Worm (Caenorhabditis elegans): ENCODE data around the gene C17H12.5.
A peak's percentile ranks its signal among the peaks of the same experiment; 100 is the strongest.

Gene C17H12.5

DNA sequence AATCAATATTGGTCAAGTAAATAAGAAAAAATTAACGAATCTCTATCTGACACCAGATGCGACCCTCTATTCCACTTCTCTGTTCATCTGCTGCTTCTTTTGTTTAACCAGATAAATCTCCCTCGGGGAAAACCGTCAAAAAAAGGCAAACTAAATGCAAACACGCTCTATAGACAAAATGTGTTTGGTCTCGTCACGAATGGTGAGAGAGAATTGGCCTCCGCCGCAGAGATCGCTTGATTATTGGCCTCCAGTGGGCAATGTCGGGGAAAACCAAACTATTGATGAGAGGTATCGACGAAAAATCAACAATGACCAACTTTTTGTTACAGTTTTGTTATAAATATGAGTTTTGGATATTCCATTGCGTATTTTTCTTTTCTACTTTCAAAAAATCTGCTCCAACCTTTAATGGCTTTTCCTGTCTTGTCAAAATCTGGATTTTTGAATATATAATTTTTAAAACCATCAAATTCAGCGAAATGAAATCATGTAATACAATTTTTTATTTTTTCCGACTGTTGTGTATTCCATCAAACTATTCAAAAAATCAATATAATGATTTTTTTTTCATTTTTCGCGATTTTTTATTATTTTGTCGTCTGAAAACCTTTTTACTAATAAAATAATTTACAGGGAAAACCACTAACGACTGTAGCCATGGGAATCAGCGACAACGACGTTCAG lies 26.9 kb downstream of the C17H12.5 start, which contains the start of the genes C17H12.2 and vha-8 (continued):
- 0 out of 2 replicates have a peak, but pooled peaks have one; percentile 25 for TF ChIP-seq arid-1 (GFP tag; conservative IDR thresholded peaks at IDR 0.05)
- TF ChIP-seq hlh-11 (tag; optimal IDR thresholded peaks at IDR 0.05) = peak; percentile 91
- peak; percentile 95 for TF ChIP-seq nhr-28 (tag; optimal IDR thresholded peaks at IDR 0.05)
- peak; percentile 90 for TF ChIP-seq rbr-2 (tag; optimal IDR thresholded peaks at IDR 0.05)
- TF ChIP-seq D1046.2 (GFP tag; IDR thresholded peaks at IDR 0.05) = peak; percentile 51; the same call in 1 of the 2 replicates
- TF ChIP-seq zip-2 (tag; optimal IDR thresholded peaks at IDR 0.05) = no peak
- no peak for TF ChIP-seq attf-4 (tag; optimal IDR thresholded peaks at IDR 0.05)
- peak in 1 of 2 experiments; percentile 47 for TF ChIP-seq daf-16 (GFP tag; optimal IDR thresholded peaks at IDR 0.05)
- peak; percentile 58 for TF ChIP-seq daf-16 (tag; optimal IDR thresholded peaks at IDR 0.05)
- peak; percentile 90 for TF ChIP-seq pqm-1 (tag; optimal IDR thresholded peaks at IDR 0.05)
- peak; percentile 64 for TF ChIP-seq fkh-10 (GFP tag; optimal IDR thresholded peaks at IDR 0.05)
- TF ChIP-seq hlh-30 (tag; optimal IDR thresholded peaks at IDR 0.05; ENCODE audit: insufficient read depth) = peak; percentile 87
- TF ChIP-seq spr-1 (tag; optimal IDR thresholded peaks at IDR 0.05) = peak; percentile 78
- peak; percentile 56 for TF ChIP-seq F37D6.2 (tag; optimal IDR thresholded peaks at IDR 0.05)
- TF ChIP-seq nhr-102 (tag; optimal IDR thresholded peaks at IDR 0.05) = peak; percentile 62
- peak; percentile 98 for TF ChIP-seq lin-38 (GFP tag; IDR thresholded peaks at IDR 0.05)
- TF ChIP-seq dve-1 (tag; optimal IDR thresholded peaks at IDR 0.05; ENCODE audit: insufficient read depth) = peak; percentile 95
- peak; percentile 97 for TF ChIP-seq aha-1 (tag)
- TF ChIP-seq T26A8.4 (GFP tag; IDR thresholded peaks at IDR 0.05) = peak; percentile 79
- TF ChIP-seq egl-27 (tag; optimal IDR thresholded peaks at IDR 0.05) = no peak
- 0 out of 2 replicates have a peak, but pooled peaks have one; percentile 63 for TF ChIP-seq dmd-9 (GFP tag; IDR thresholded peaks at IDR 0.05)
- TF ChIP-seq R02D3.7 (tag; optimal IDR thresholded peaks at IDR 0.05) = no peak
- TF ChIP-seq zfp-2 (tag; optimal IDR thresholded peaks at IDR 0.05) = peak; percentile 54
- TF ChIP-seq snpc-4 (tag; optimal IDR thresholded peaks at IDR 0.05) = peak; percentile 53
- peak; percentile 85 for TF ChIP-seq T20F7.1 (GFP tag; optimal IDR thresholded peaks at IDR 0.05)
- TF ChIP-seq ces-1 (GFP tag; optimal IDR thresholded peaks at IDR 0.05) = peak; percentile 60
- peak; percentile 59 for TF ChIP-seq jun-1 (tag; optimal IDR thresholded peaks at IDR 0.05)
- TF ChIP-seq nhr-48 (tag; optimal IDR thresholded peaks at IDR 0.05) = peak; percentile 45

DNA sequence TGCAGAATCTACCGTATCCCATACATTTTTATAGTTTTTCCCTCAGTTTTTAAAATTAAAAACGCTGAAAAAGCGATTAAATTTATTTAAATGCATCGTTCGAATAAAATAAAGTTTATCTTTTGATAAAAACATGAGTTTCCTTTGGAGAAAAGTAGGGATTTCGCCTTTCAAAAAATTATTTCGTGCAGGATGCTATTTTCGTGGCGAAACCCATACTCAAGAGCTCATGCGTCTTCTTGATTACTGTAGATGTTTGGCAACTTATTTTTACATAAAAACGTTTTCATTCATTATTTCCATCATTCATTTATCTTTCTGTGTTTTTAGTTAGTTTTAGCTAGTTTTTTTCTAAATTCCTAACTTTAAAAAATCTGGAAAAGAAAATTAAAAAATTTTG lies 27.5 kb downstream of the C17H12.5 start:
- TF ChIP-seq nhr-48 (tag; optimal IDR thresholded peaks at IDR 0.05) = no peak
- no peak for TF ChIP-seq ceh-62 (tag; optimal IDR thresholded peaks at IDR 0.05)
- TF ChIP-seq cey-2 (tag; optimal IDR thresholded peaks at IDR 0.05; ENCODE audit: borderline replicate concordance, insufficient read depth) = no peak
- TF ChIP-seq nhr-111 (GFP tag; optimal IDR thresholded peaks at IDR 0.05) = no peak
- peak in 1 of 2 experiments; percentile 7 for TF ChIP-seq lsy-2 (tag; optimal IDR thresholded peaks at IDR 0.05)
- TF ChIP-seq mes-2 (tag; optimal IDR thresholded peaks at IDR 0.05; ENCODE audit: poor library complexity, severe bottlenecking) = no peak
- no peak for TF ChIP-seq mdt-29 (GFP tag; IDR thresholded peaks at IDR 0.05)
- TF ChIP-seq rbr-2 (tag; optimal IDR thresholded peaks at IDR 0.05) = no peak
- TF ChIP-seq nhr-102 (tag; optimal IDR thresholded peaks at IDR 0.05) = no peak
- peak; percentile 64; the same call in 1 of the 2 replicates for TF ChIP-seq snpc-1.2 (GFP tag; IDR thresholded peaks at IDR 0.05)
- TF ChIP-seq ztf-11 (tag; optimal IDR thresholded peaks at IDR 0.05) = no peak
- TF ChIP-seq hmg-1.1 (GFP tag; IDR thresholded peaks at IDR 0.05) = no peak
- TF ChIP-seq lin-39 (tag; optimal IDR thresholded peaks at IDR 0.05) = no peak
- TF ChIP-seq R02D3.7 (tag; optimal IDR thresholded peaks at IDR 0.05) = no peak

DNA sequence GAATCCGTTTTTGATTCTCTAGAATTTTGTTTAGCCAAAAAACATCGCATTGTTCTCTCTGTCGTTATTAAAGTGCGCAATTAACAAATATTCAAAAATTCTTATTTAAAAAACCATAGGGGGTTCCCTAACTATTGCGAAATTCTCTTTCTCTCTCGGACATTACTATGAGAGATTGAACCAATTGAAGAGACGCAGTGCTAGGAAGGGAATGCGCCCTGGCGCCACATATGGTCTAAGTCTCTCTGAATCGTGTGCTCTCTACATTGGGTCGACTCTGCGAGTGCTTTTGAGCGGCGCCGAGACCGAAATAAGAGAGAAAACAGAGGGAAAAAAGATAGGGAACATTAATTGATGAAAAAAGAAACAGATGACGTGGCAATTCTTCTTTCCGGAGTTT lies 31.6 kb downstream of the C17H12.5 start:
- TF ChIP-seq mes-2 (tag; optimal IDR thresholded peaks at IDR 0.05; ENCODE audit: poor library complexity, severe bottlenecking) (peak; percentile 68), ama-1 (optimal IDR thresholded peaks at IDR 0.05) (peak; percentile 34), F10B5.3 (tag; optimal IDR thresholded peaks at IDR 0.05) (no peak), nhr-25 (tag; optimal IDR thresholded peaks at IDR 0.05; ENCODE audit: borderline replicate concordance, insufficient read depth) (peak; percentile 22), hmg-1.1 (GFP tag; IDR thresholded peaks at IDR 0.05) (peak; percentile 84), cey-2 (tag; optimal IDR thresholded peaks at IDR 0.05; ENCODE audit: borderline replicate concordance, insufficient read depth) (no peak), hif-1 (tag; optimal IDR thresholded peaks at IDR 0.05) (peak in 1 of 2 experiments; percentile 49), T20F7.1 (GFP tag; optimal IDR thresholded peaks at IDR 0.05) (peak; percentile 40), zip-11 (GFP tag; IDR thresholded peaks at IDR 0.05) (no peak), D1046.2 (GFP tag; IDR thresholded peaks at IDR 0.05) (no peak), dmd-9 (GFP tag; IDR thresholded peaks at IDR 0.05) (no peak), dve-1 (tag; optimal IDR thresholded peaks at IDR 0.05; ENCODE audit: insufficient read depth) (peak; percentile 84), ceh-28 (tag; optimal IDR thresholded peaks at IDR 0.05) (no peak), F37D6.2 (tag; optimal IDR thresholded peaks at IDR 0.05) (peak; percentile 38), nhr-28 (tag; optimal IDR thresholded peaks at IDR 0.05) (peak; percentile 52), snpc-4 (tag; optimal IDR thresholded peaks at IDR 0.05) (no peak), lin-38 (GFP tag; IDR thresholded peaks at IDR 0.05) (peak; percentile 52), lin-1 (GFP tag; IDR thresholded peaks at IDR 0.05) (peak; percentile 78; the same call in 1 of the 2 replicates)
